Fruit fly (Drosophila melanogaster) whole organism, embryonic: ENCODE measurements around the gene CG34242.

ENCODE experiments used
- Ada2b ChIP-seq: fragments of 200-800 bp; sonication (Bioruptor generic); IDR thresholded peaks from 2 replicates; pipeline ENCODE4 v1.3.6; 2022; ENCODE audit warnings: missing biosample characterization, missing genetic modification characterization
- CG11093 ChIP-seq: fragments of 200-800 bp; sonication (Bioruptor generic); IDR thresholded peaks from 3 replicates; pipeline ENCODE4 v1.3.6; 2022; ENCODE audit warnings: missing biosample characterization, missing genetic modification characterization
- CG11504 ChIP-seq: fragments of 200-800 bp; sonication (Bioruptor generic); optimal IDR thresholded peaks from 3 replicates; lab custom pipeline; 2019; ENCODE audit warnings: missing biosample characterization, mild to moderate bottlenecking, missing genetic modification characterization, moderate library complexity
- CG12391 ChIP-seq: fragments of 200-800 bp; sonication (Bioruptor generic); optimal IDR thresholded peaks from 3 replicates; lab custom pipeline; 2018; ENCODE audit warnings: missing biosample characterization, mild to moderate bottlenecking, missing genetic modification characterization, moderate library complexity
- CG12744 ChIP-seq: fragments of 200-800 bp; sonication (Bioruptor generic); optimal IDR thresholded peaks from 2 replicates; lab custom pipeline; 2016; ENCODE audit warnings: missing biosample characterization, missing genetic modification characterization
- CG12942 ChIP-seq: fragments of 200-800 bp; sonication (Bioruptor generic); optimal IDR thresholded peaks from 3 replicates; lab custom pipeline; 2016; ENCODE audit warnings: missing biosample characterization, missing genetic modification characterization
- CG13894 ChIP-seq: fragments of 200-800 bp; sonication (Bioruptor generic); optimal IDR thresholded peaks from 3 replicates; lab custom pipeline; 2018; ENCODE audit warnings: missing biosample characterization, mild to moderate bottlenecking, missing genetic modification characterization, moderate library complexity
- CG15269 ChIP-seq: fragments of 200-800 bp; sonication (Bioruptor generic); optimal IDR thresholded peaks from 2 replicates; lab custom pipeline; 2018; ENCODE audit warnings: missing biosample characterization, mild to moderate bottlenecking, missing genetic modification characterization, moderate library complexity
- CG2678 ChIP-seq: fragments of 200-800 bp; sonication (Bioruptor generic); optimal IDR thresholded peaks from 3 replicates; lab custom pipeline; 2019; ENCODE audit warnings: missing biosample characterization, mild to moderate bottlenecking, missing genetic modification characterization, moderate library complexity
- CG30020 ChIP-seq: fragments of 200-800 bp; optimal IDR thresholded peaks from 2 replicates; lab custom pipeline; 2019; ENCODE audit warnings: missing biosample characterization, mild to moderate bottlenecking, missing genetic modification characterization, moderate library complexity
- CG31224 ChIP-seq: fragments of 200-800 bp; sonication (Bioruptor generic); IDR thresholded peaks from 2 replicates; pipeline ENCODE4 v1.3.6; 2022; ENCODE audit warnings: missing biosample characterization, missing genetic modification characterization
- CG32532 ChIP-seq: fragments of 200-800 bp; sonication (Bioruptor generic); IDR thresholded peaks from 2 replicates; pipeline ENCODE4 v1.3.6; 2022; ENCODE audit warnings: missing biosample characterization, missing genetic modification characterization
- CG34376 ChIP-seq: fragments of 200-800 bp; sonication (Bioruptor generic); optimal IDR thresholded peaks from 2 replicates; lab custom pipeline; 2018; ENCODE audit warnings: missing biosample characterization, mild to moderate bottlenecking, missing genetic modification characterization
- CG3838 ChIP-seq: fragments of 200-800 bp; sonication (Bioruptor generic); optimal IDR thresholded peaks from 3 replicates; lab custom pipeline; 2016; ENCODE audit warnings: missing biosample characterization, missing genetic modification characterization
- CG4282 ChIP-seq: fragments of 200-800 bp; sonication (Bioruptor generic); optimal IDR thresholded peaks from 2 replicates; lab custom pipeline; 2016; ENCODE audit warnings: missing biosample characterization, missing genetic modification characterization
- CG4404 ChIP-seq: fragments of 200-800 bp; sonication (Bioruptor generic); IDR thresholded peaks from 2 replicates; pipeline ENCODE4 v1.3.6; 2022; ENCODE audit warnings: missing biosample characterization, missing genetic modification characterization
- CG4854 ChIP-seq: fragments of 200-800 bp; sonication (Bioruptor generic); optimal IDR thresholded peaks from 2 replicates; lab custom pipeline; 2016; ENCODE audit warnings: missing biosample characterization, missing genetic modification characterization, inconsistent platforms
- CG6175 ChIP-seq: fragments of 200-800 bp; sonication (Bioruptor generic); IDR thresholded peaks from 3 replicates; pipeline ENCODE4 v1.3.6; 2022; ENCODE audit warnings: missing biosample characterization, missing genetic modification characterization
- CG6689 ChIP-seq: fragments of 200-800 bp; sonication (Bioruptor generic); IDR thresholded peaks from 2 replicates; pipeline ENCODE4 v1.3.6; 2022; ENCODE audit warnings: missing biosample characterization, missing genetic modification characterization
- CG7839 ChIP-seq: fragments of 200-800 bp; sonication (Bioruptor generic); optimal IDR thresholded peaks from 3 replicates; lab custom pipeline; 2018; ENCODE audit warnings: missing biosample characterization, mild to moderate bottlenecking, missing genetic modification characterization, moderate library complexity
- CG8281 ChIP-seq: fragments of 200-800 bp; sonication (Bioruptor generic); optimal IDR thresholded peaks from 2 replicates; lab custom pipeline; 2018; ENCODE audit warnings: missing biosample characterization, mild to moderate bottlenecking, missing genetic modification characterization, moderate library complexity
- CG8388 ChIP-seq: fragments of 200-800 bp; sonication (Bioruptor generic); optimal IDR thresholded peaks from 2 replicates; lab custom pipeline; 2019; ENCODE audit warnings: missing biosample characterization, mild to moderate bottlenecking, missing genetic modification characterization, moderate library complexity
- CrebB ChIP-seq: fragments of 200-800 bp; sonication (Bioruptor generic); optimal IDR thresholded peaks from 3 replicates; lab custom pipeline; 2018; ENCODE audit warnings: missing biosample characterization, mild to moderate bottlenecking, missing genetic modification characterization
- D ChIP-seq, 2 experiments: fragments of 200-800 bp in 1 of 2; fragments of >200 bp in 1 of 2; sonication (Bioruptor generic) in 1 of 2; optimal IDR thresholded peaks; 2 replicates in 1 of 2; 3 replicates in 1 of 2; lab custom pipeline; 2017; ENCODE audit warnings: mild to moderate bottlenecking in 1 of 2, missing biosample characterization in 1 of 2, missing genetic modification characterization in 1 of 2, missing genetic modification reagents in 1 of 2
- Dref ChIP-seq: fragments of 200-800 bp; sonication (Bioruptor generic); IDR thresholded peaks from 2 replicates; pipeline ENCODE4 v1.3.6; 2022; ENCODE audit warnings: missing biosample characterization, missing genetic modification characterization
- Fer3 ChIP-seq: fragments of 200-800 bp; sonication (Bioruptor generic); optimal IDR thresholded peaks from 2 replicates; lab custom pipeline; 2018; ENCODE audit warnings: missing biosample characterization, mild to moderate bottlenecking, missing genetic modification characterization, moderate library complexity
- HLH4C ChIP-seq: fragments of 200-800 bp; sonication (Bioruptor generic); IDR thresholded peaks from 3 replicates; pipeline ENCODE4 v1.3.6; 2022; ENCODE audit warnings: missing biosample characterization, missing genetic modification characterization; ENCODE audit not compliant: partially characterized antibody
- HLH54F ChIP-seq: fragments of 200-800 bp; sonication (Bioruptor generic); optimal IDR thresholded peaks from 3 replicates; lab custom pipeline; 2016; ENCODE audit warnings: missing biosample characterization, missing genetic modification characterization
- Hsf ChIP-seq: fragments of 200-800 bp; sonication (Bioruptor generic); optimal IDR thresholded peaks from 3 replicates; lab custom pipeline; 2016; ENCODE audit warnings: missing biosample characterization, missing genetic modification characterization
- Jarid2 ChIP-seq: fragments of 200-800 bp; sonication (Bioruptor generic); optimal IDR thresholded peaks from 3 replicates; lab custom pipeline; 2017; ENCODE audit warnings: mild to moderate bottlenecking, missing biosample characterization, missing genetic modification reagents, missing genetic modification characterization
- Lim3 ChIP-seq: fragments of 200-800 bp; sonication (Bioruptor generic); IDR thresholded peaks from 2 replicates; pipeline ENCODE4 v1.3.6; 2022; ENCODE audit warnings: missing biosample characterization, missing genetic modification characterization
- Sox100B ChIP-seq: fragments of 200-800 bp; sonication (Bioruptor generic); optimal IDR thresholded peaks from 3 replicates; lab custom pipeline; 2018; ENCODE audit warnings: missing biosample characterization, mild to moderate bottlenecking, missing genetic modification characterization
- Trl ChIP-seq, 3 experiments: fragments of >200 bp in 2 of 3; fragments of 200-800 bp in 1 of 3; sonication (Bioruptor generic) in 1 of 3; optimal IDR thresholded peaks; 2 replicates in 1 of 3; 3 replicates in 2 of 3; lab custom pipeline; 2016 to 2017; ENCODE audit warnings: missing biosample characterization in 1 of 3, missing genetic modification characterization in 1 of 3
- bab2 ChIP-seq: fragments of 200-800 bp; sonication (Bioruptor generic); optimal IDR thresholded peaks from 2 replicates; lab custom pipeline; 2016; ENCODE audit warnings: missing biosample characterization, missing genetic modification characterization
- dati ChIP-seq: fragments of 200-800 bp; sonication (Bioruptor generic); IDR thresholded peaks from 2 replicates; pipeline ENCODE4 v1.3.6; 2022; ENCODE audit warnings: missing biosample characterization, missing genetic modification characterization
- dmrt99B ChIP-seq: fragments of 200-800 bp; sonication (Bioruptor generic); optimal IDR thresholded peaks from 2 replicates; lab custom pipeline; 2018; ENCODE audit warnings: missing biosample characterization, mild to moderate bottlenecking, missing genetic modification characterization, moderate library complexity
- emc ChIP-seq: fragments of 200-800 bp; sonication (Bioruptor generic); optimal IDR thresholded peaks from 2 replicates; lab custom pipeline; 2016; ENCODE audit warnings: missing biosample characterization, missing genetic modification characterization
- en ChIP-seq: fragments of 200-800 bp; sonication (Bioruptor generic); optimal IDR thresholded peaks from 2 replicates; lab custom pipeline; 2016; ENCODE audit warnings: missing biosample characterization, missing genetic modification characterization
- fd96Cb ChIP-seq: fragments of 200-800 bp; sonication (Bioruptor generic); optimal IDR thresholded peaks from 2 replicates; lab custom pipeline; 2018; ENCODE audit warnings: missing biosample characterization, mild to moderate bottlenecking, missing genetic modification characterization, moderate library complexity
- gcm2 ChIP-seq: fragments of 200-800 bp; sonication (Bioruptor generic); optimal IDR thresholded peaks from 2 replicates; lab custom pipeline; 2016; ENCODE audit warnings: missing biosample characterization, missing genetic modification characterization
- jigr1 ChIP-seq: fragments of 200-800 bp; sonication (Bioruptor generic); IDR thresholded peaks from 3 replicates; pipeline ENCODE4 v1.3.6; 2022; ENCODE audit warnings: missing biosample characterization, missing genetic modification characterization
- jing ChIP-seq: fragments of 200-800 bp; sonication (Bioruptor generic); optimal IDR thresholded peaks from 2 replicates; lab custom pipeline; 2018; ENCODE audit warnings: missing biosample characterization, mild to moderate bottlenecking, missing genetic modification characterization
- lov ChIP-seq, 2 experiments: fragments of 200-800 bp in 1 of 2; fragments of >200 bp in 1 of 2; sonication (Bioruptor generic) in 1 of 2; IDR thresholded peaks in 1 of 2; optimal IDR thresholded peaks in 1 of 2; 2 replicates in 1 of 2; 3 replicates in 1 of 2; pipeline versions ENCODE4 v1.3.6 to Lab custom; 2017 to 2022; ENCODE audit warnings: missing biosample characterization in 1 of 2, missing genetic modification characterization in 1 of 2
- pita ChIP-seq: fragments of 200-800 bp; sonication (Bioruptor generic); optimal IDR thresholded peaks from 2 replicates; lab custom pipeline; 2017; ENCODE audit warnings: missing biosample characterization, mild to moderate bottlenecking, missing genetic modification characterization
- prd ChIP-seq, 3 experiments: fragments of >200 bp in 2 of 3; fragments of 200-800 bp in 1 of 3; sonication (Bioruptor generic) in 1 of 3; optimal IDR thresholded peaks in 2 of 3; IDR thresholded peaks in 1 of 3; 2 replicates in 2 of 3; 3 replicates in 1 of 3; pipeline versions ENCODE4 v1.3.6 to Lab custom; 2017 to 2022; ENCODE audit warnings: missing biosample characterization in 1 of 3, missing genetic modification characterization in 1 of 3
- psq ChIP-seq: fragments of 200-800 bp; sonication (Bioruptor generic); optimal IDR thresholded peaks from 2 replicates; lab custom pipeline; 2017; ENCODE audit warnings: missing biosample characterization, missing genetic modification characterization
- sens ChIP-seq: fragments of 200-800 bp; sonication (Bioruptor generic); peaks from one replicate; lab custom pipeline; 2016; ENCODE audit warnings: missing biosample characterization, missing genetic modification characterization
- shn ChIP-seq: fragments of 200-800 bp; sonication (Bioruptor generic); optimal IDR thresholded peaks from 3 replicates; lab custom pipeline; 2016; ENCODE audit warnings: missing biosample characterization, missing genetic modification characterization
- wor ChIP-seq: fragments of 200-800 bp; sonication (Bioruptor generic); IDR thresholded peaks from 2 replicates; pipeline ENCODE4 v1.3.6; 2022; ENCODE audit warnings: missing biosample characterization, missing genetic modification characterization
- zen ChIP-seq: fragments of 200-800 bp; sonication (Bioruptor generic); optimal IDR thresholded peaks from 3 replicates; lab custom pipeline; 2018; ENCODE audit warnings: missing biosample characterization, mild to moderate bottlenecking, missing genetic modification characterization, moderate library complexity

Gene CG34242

DNA sequence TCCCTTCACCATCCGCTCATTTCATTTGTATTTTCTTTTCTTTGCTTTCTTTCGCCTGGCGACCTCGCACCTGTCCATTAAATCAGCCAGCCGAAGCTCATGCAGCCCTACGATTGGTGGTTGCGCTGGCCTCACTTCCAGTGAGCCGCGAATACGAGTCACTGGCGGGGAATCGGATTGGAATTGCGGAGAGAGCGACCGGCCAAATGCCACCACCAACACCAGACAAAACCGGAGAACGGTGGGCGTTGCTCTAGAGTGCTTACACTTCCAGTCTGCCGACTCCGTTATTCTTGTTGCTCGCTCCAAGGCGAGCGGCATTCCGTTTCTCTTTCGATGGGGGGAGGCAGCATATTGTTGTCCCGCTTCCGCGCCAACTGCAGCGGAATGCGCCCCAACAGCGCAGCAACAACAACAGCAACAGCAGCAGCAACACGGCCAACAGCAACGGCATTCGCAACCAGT, 46.4 kb downstream of the CG34242 start, which contains the start of gene ara (continued):
- no peak for TF ChIP-seq CG12391 (tag; lab: Kevin White, UChicago)
- TF ChIP-seq emc, result no peak
- TF ChIP-seq shn (GFP tag; lab: Kevin White, UChicago), result no peak
- no peak for TF ChIP-seq Dref (GFP tag; lab: Robert Waterston, UW)
- TF ChIP-seq CG8388 (GFP tag; lab: Kevin White, UChicago), result no peak
- no peak for TF ChIP-seq lov (optimal IDR thresholded peaks at IDR 0.05; lab: Kevin White, UChicago)
- peak; percentile 23; the same call in 1 of the 3 replicates for TF ChIP-seq lov (GFP tag; IDR thresholded peaks at IDR 0.05; lab: Robert Waterston, UW)
- TF ChIP-seq CG11504 (tag; lab: Kevin White, UChicago), result no peak
- TF ChIP-seq pita (GFP tag; lab: Kevin White, UChicago), result no peak
- TF ChIP-seq jigr1 (GFP tag; lab: Robert Waterston, UW), result no peak
- TF ChIP-seq Fer3 (tag; lab: Kevin White, UChicago), result no peak
- TF ChIP-seq CG13894 (tag; lab: Kevin White, UChicago), result no peak
- TF ChIP-seq CG12744 (GFP tag; lab: Kevin White, UChicago), result no peak
- no peak for TF ChIP-seq CG7839 (tag; lab: Kevin White, UChicago)
- no peak for TF ChIP-seq dati (GFP tag; lab: Robert Waterston, UW)
- no peak for TF ChIP-seq CG2678 (tag; lab: Kevin White, UChicago)
- no peak for TF ChIP-seq CG4854 (GFP tag; lab: Kevin White, UChicago)
- TF ChIP-seq wor (GFP tag; lab: Robert Waterston, UW), result no peak
- no peak for TF ChIP-seq prd (optimal IDR thresholded peaks at IDR 0.05; lab: Kevin White, UChicago)
- no peak for TF ChIP-seq prd (GFP tag; IDR thresholded peaks at IDR 0.05; lab: Robert Waterston, UW)
- TF ChIP-seq Sox100B (GFP tag; lab: Kevin White, UChicago), result no peak
- no peak for TF ChIP-seq Ada2b (GFP tag; lab: Robert Waterston, UW)
- no peak for TF ChIP-seq bab2 (GFP tag; lab: Kevin White, UChicago)
- no peak for TF ChIP-seq CG4404 (GFP tag; lab: Robert Waterston, UW)
- TF ChIP-seq CG32532, result peak; percentile 10; the same call in 1 of the 2 replicates
- no peak for TF ChIP-seq psq (GFP tag; lab: Kevin White, UChicago)
- no peak for TF ChIP-seq CG12942 (GFP tag; lab: Kevin White, UChicago)
- no peak for TF ChIP-seq gcm2 (GFP tag; lab: Kevin White, UChicago)
- TF ChIP-seq Hsf, result no peak
- peak; percentile 53 for TF ChIP-seq sens (GFP tag; lab: Kevin White, UChicago)
- TF ChIP-seq CG4282 (GFP tag; lab: Kevin White, UChicago), result no peak
- TF ChIP-seq zen (tag; lab: Kevin White, UChicago), result no peak
- TF ChIP-seq Trl (optimal IDR thresholded peaks at IDR 0.05; lab: Kevin White, UChicago), result peak; percentile 39 to 72
- no peak for TF ChIP-seq Trl (GFP tag; optimal IDR thresholded peaks at IDR 0.05; lab: Kevin White, UChicago)
- TF ChIP-seq CG8281 (tag; lab: Kevin White, UChicago), result no peak
- peak; percentile 53 for TF ChIP-seq Jarid2 (GFP tag; lab: Kevin White, UChicago)
- TF ChIP-seq CrebB, result no peak
- no peak for TF ChIP-seq CG3838 (GFP tag; lab: Kevin White, UChicago)
- no peak for TF ChIP-seq D (optimal IDR thresholded peaks at IDR 0.05; lab: Kevin White, UChicago)
- no peak for TF ChIP-seq D (GFP tag; optimal IDR thresholded peaks at IDR 0.05; lab: Kevin White, UChicago)
- TF ChIP-seq CG6175 (GFP tag; lab: Robert Waterston, UW), result 0 out of 3 replicates have a peak, but pooled peaks have one; percentile 16
- no peak for TF ChIP-seq CG34376 (GFP tag; lab: Kevin White, UChicago)
- TF ChIP-seq dmrt99B, result no peak
- no peak for TF ChIP-seq HLH54F (GFP tag; lab: Kevin White, UChicago)
- TF ChIP-seq CG11093 (GFP tag; lab: Robert Waterston, UW), result no peak
- no peak for TF ChIP-seq CG15269 (tag; lab: Kevin White, UChicago)
- no peak for TF ChIP-seq en (GFP tag; lab: Kevin White, UChicago)
- TF ChIP-seq Lim3 (GFP tag; lab: Robert Waterston, UW), result no peak
- no peak for TF ChIP-seq fd96Cb (tag; lab: Kevin White, UChicago)
- TF ChIP-seq HLH4C (GFP tag; lab: Robert Waterston, UW), result no peak
- TF ChIP-seq jing (GFP tag; lab: Kevin White, UChicago), result no peak
- no peak for TF ChIP-seq CG6689 (GFP tag; lab: Robert Waterston, UW)
- TF ChIP-seq CG31224, result no peak
- TF ChIP-seq CG30020 (tag; lab: Kevin White, UChicago), result no peak
